Fruit fly (Drosophila melanogaster): Measurements from ENCODE around the gene CG14630.

DNA sequence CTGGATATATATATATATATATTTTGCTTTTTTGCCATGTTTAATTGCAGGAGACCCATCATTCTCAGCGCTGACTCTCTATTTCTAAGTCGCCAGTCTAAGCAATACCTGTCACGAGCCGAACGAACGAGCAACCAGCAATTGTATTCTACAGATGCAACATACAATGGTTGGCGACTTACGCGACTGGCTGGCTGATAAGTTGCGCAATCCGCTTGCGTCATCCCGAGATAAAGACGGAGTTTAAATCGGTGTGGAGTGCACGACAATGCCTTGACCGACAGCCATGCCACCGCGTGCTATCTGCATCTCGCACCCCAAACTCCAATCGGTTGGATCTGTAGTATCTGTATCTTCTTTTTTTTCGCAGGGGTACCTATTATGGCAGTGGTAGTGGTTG, 51.1 kb downstream of the CG14630 start:
- TF ChIP-seq CG4496 (GFP tag; IDR thresholded peaks at IDR 0.05): no peak
- TF ChIP-seq CG13204 (GFP tag; optimal IDR thresholded peaks at IDR 0.05): no peak
- no peak for TF ChIP-seq CG8301 (tag; optimal IDR thresholded peaks at IDR 0.05)
- no peak for TF ChIP-seq CG34367 (tag; optimal IDR thresholded peaks at IDR 0.05)
- TF ChIP-seq CG10348 (GFP tag; IDR thresholded peaks at IDR 0.05): no peak
- no peak for TF ChIP-seq CG14655 (GFP tag; optimal IDR thresholded peaks at IDR 0.05)
- TF ChIP-seq rn (GFP tag; IDR thresholded peaks at IDR 0.05): no peak
- no peak for TF ChIP-seq CG15710 (tag; optimal IDR thresholded peaks at IDR 0.05)
- no peak for TF ChIP-seq Snoo (tag; optimal IDR thresholded peaks at IDR 0.05)
- no peak for TF ChIP-seq CG17806 (tag; optimal IDR thresholded peaks at IDR 0.05)
